Worm (Caenorhabditis elegans): Measurements from ENCODE around the gene snr-3.

Gene snr-3

DNA sequence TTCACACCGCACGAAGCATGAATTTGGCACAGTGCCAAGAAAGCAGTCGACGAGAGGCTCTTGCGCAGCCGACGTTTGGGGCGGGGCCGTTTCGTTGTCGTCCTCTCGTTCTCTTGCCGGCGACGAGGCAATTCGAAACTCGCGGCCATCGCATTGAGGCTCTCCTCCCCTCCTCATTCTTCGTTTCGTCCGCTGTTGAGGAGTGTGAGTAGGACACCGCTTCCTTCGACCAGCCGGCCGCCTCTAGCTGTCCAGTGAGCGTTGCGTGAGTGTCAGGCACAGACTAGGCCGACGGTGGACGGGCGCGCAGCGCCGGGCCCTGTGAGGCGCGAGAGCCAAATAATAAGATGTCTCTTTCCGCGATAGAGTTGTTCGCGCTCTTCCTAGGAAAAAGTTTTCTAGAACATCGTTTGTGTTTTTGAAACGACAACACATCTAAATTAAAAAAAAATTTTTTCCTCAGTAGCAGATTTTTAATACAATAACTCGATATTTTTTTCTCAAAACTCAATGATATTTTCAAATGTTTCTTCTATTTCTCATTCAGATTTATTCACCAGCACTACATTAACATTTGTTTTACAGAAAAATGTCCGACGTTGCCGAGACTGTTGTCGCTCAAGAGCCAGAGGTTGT is 2.4 kb upstream of the snr-3 start, which contains the start of the genes T28D9.11 and T28D9.1 (continued):
- TF ChIP-seq Y53F4B.3 (GFP tag; IDR thresholded peaks at IDR 0.05) (no peak), egl-44 (GFP tag; IDR thresholded peaks at IDR 0.05) (peak; percentile 35; the same call in 1 of the 2 replicates), ZK185.1 (tag; optimal IDR thresholded peaks at IDR 0.05; ENCODE audit: poor library complexity, severe bottlenecking) (no peak), hmg-20 (GFP tag; IDR thresholded peaks at IDR 0.05) (no peak), F39B2.1 (GFP tag; IDR thresholded peaks at IDR 0.05) (no peak), tlf-1 (GFP tag; optimal IDR thresholded peaks at IDR 0.05) (no peak), nfya-1 (tag; optimal IDR thresholded peaks at IDR 0.05; ENCODE audit: borderline replicate concordance, insufficient read depth) (no peak), die-1 (tag; optimal IDR thresholded peaks at IDR 0.05) (peak; percentile 2), mel-28 (tag; optimal IDR thresholded peaks at IDR 0.05; ENCODE audit: borderline replicate concordance) (no peak), ceh-91 (GFP tag; IDR thresholded peaks at IDR 0.05) (0 out of 2 replicates have a peak, but pooled peaks have one; percentile 25), lag-1 (GFP tag; IDR thresholded peaks at IDR 0.05) (no peak), gei-17 (GFP tag; optimal IDR thresholded peaks at IDR 0.05) (no peak), hlh-26 (GFP tag; conservative IDR thresholded peaks at IDR 0.05) (no peak), nfya-2 (GFP tag; IDR thresholded peaks at IDR 0.05) (no peak), unc-62 (GFP tag; optimal IDR thresholded peaks at IDR 0.05) (no peak), lin-35 (GFP tag; optimal IDR thresholded peaks at IDR 0.05) (peak in 1 of 3 experiments; percentile 45), him-1 (tag; optimal IDR thresholded peaks at IDR 0.05) (no peak), ekl-4 (GFP tag; IDR thresholded peaks at IDR 0.05) (0 out of 2 replicates have a peak, but pooled peaks have one; percentile 35), ceh-58 (GFP tag; IDR thresholded peaks at IDR 0.05) (no peak), attf-6 (GFP tag; IDR thresholded peaks at IDR 0.05) (no peak), zfh-2 (GFP tag; conservative IDR thresholded peaks at IDR 0.05) (peak; percentile 99), F52B5.7 (tag; optimal IDR thresholded peaks at IDR 0.05) (peak; percentile 11), madf-3 (GFP tag; IDR thresholded peaks at IDR 0.05) (no peak), hsf-1 (GFP tag; IDR thresholded peaks at IDR 0.05) (no peak), ceh-40 (GFP tag; IDR thresholded peaks at IDR 0.05) (no peak), repo-1 (tag; optimal IDR thresholded peaks at IDR 0.05) (no peak), rpc-1 (optimal IDR thresholded peaks at IDR 0.05) (no peak), rpc-1 (tag; optimal IDR thresholded peaks at IDR 0.05) (no peak), F55B11.4 (tag; optimal IDR thresholded peaks at IDR 0.05; ENCODE audit: borderline replicate concordance, insufficient read depth) (no peak), unc-130 (GFP tag; optimal IDR thresholded peaks at IDR 0.05) (no peak), attf-5 (GFP tag; optimal IDR thresholded peaks at IDR 0.05) (peak; percentile 72), snpc-4 (GFP tag; optimal IDR thresholded peaks at IDR 0.05) (peak; percentile 83), snpc-4 (tag; optimal IDR thresholded peaks at IDR 0.05) (peak; percentile 76 to 91 (median 84)), akir-1 (GFP tag; optimal IDR thresholded peaks at IDR 0.05) (no peak), ztf-22 (GFP tag; optimal IDR thresholded peaks at IDR 0.05) (peak; percentile 43), hlh-12 (tag; optimal IDR thresholded peaks at IDR 0.05) (no peak), mes-4 (tag; optimal IDR thresholded peaks at IDR 0.05) (no peak), T26A5.8 (tag; optimal IDR thresholded peaks at IDR 0.05) (no peak), nhr-179 (tag; optimal IDR thresholded peaks at IDR 0.05) (no peak), ztf-26 (tag; optimal IDR thresholded peaks at IDR 0.05) (no peak), cebp-2 (GFP tag; IDR thresholded peaks at IDR 0.05) (no peak), Y95B8A.8 (GFP tag; IDR thresholded peaks at IDR 0.05) (no peak), C06A6.2 (GFP tag; conservative IDR thresholded peaks at IDR 0.05) (no peak), nhr-80 (tag; optimal IDR thresholded peaks at IDR 0.05) (no peak), C17E4.6 (GFP tag; IDR thresholded peaks at IDR 0.05) (no peak), tbp1 (GFP tag; optimal IDR thresholded peaks at IDR 0.05) (no peak), F23B12.7 (tag; optimal IDR thresholded peaks at IDR 0.05; ENCODE audit: insufficient read depth) (no peak), F49E8.2 (tag; optimal IDR thresholded peaks at IDR 0.05; ENCODE audit: insufficient read depth) (no peak), ztf-28 (GFP tag; IDR thresholded peaks at IDR 0.05) (no peak)
